Worm (Caenorhabditis elegans): ENCODE results near the gene M04D8.4.

The M04D8.4 gene

ce11 chrIII:9986827-9987429 lies 43.5 kb downstream of the M04D8.4 start, which contains the start of gene C05B5.12:
Gene C05B5.12, plus strand, starts transcription at chrIII:9987379.
- TF ChIP-seq tra-4 (tag; optimal IDR thresholded peaks at IDR 0.05) (no peak), aly-1 (tag; optimal IDR thresholded peaks at IDR 0.05) (no peak), B0310.2 (tag; optimal IDR thresholded peaks at IDR 0.05) (no peak), hmg-4 (GFP tag; optimal IDR thresholded peaks at IDR 0.05) (no peak), sea-1 (GFP tag; conservative IDR thresholded peaks at IDR 0.05) (no peak), tbx-37 (GFP tag; conservative IDR thresholded peaks at IDR 0.05) (no peak), F13C5.2 (tag; optimal IDR thresholded peaks at IDR 0.05) (no peak), ama-1 (optimal IDR thresholded peaks at IDR 0.05) (no peak), scrt-1 (GFP tag; IDR thresholded peaks at IDR 0.05) (no peak), flt-1 (GFP tag; IDR thresholded peaks at IDR 0.05) (no peak)

DNA sequence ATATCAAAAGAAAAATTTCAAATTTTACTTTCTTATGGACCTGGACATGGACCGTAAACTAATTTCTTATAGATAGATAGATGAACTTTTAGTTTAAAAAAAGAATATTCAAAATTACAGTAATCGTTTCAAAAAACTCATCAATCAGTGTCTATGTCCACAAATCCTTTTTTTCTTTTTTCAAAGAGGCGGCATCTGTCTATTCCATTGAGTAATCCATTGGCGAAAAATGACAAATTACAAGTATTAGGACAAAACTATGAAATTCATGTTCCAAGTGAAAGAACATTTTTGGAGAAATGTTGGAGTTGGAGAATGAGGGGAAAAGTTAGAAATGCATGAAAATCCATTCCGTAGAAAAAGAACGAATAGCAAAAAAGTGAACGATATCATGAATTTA lies 44.9 kb downstream of the M04D8.4 start:
- TF ChIP-seq pes-1 (GFP tag; IDR thresholded peaks at IDR 0.05): no peak
- TF ChIP-seq B0310.2 (tag; optimal IDR thresholded peaks at IDR 0.05): no peak
- no peak for TF ChIP-seq hnd-1 (tag; optimal IDR thresholded peaks at IDR 0.05)
- TF ChIP-seq hmbx-1 (tag; optimal IDR thresholded peaks at IDR 0.05): no peak
- TF ChIP-seq ceh-36 (tag; optimal IDR thresholded peaks at IDR 0.05): no peak
- no peak for TF ChIP-seq ceh-13 (GFP tag; optimal IDR thresholded peaks at IDR 0.05)
- TF ChIP-seq hmg-4 (GFP tag; optimal IDR thresholded peaks at IDR 0.05): no peak
- TF ChIP-seq F13C5.2 (tag; optimal IDR thresholded peaks at IDR 0.05): no peak

DNA sequence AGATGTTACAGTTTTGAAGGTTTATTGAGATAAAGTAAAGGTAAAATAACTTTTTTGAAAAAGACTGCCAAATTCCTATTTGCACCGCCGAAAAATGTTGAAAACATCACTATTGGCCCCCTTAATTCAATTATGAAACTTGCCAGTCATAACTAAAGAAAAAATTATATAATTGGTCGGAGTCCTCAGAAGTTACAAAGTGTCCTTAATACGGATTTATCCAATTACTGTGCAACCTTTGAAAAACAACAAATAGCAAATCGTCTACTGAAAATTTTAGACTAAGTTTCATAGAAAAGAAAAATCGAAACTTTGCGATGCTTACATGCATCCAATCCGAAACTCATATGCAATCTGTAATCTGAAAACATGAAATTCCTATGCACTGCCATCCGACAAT lies 45.8 kb downstream of the M04D8.4 start:
- TF ChIP-seq ceh-36 (tag; optimal IDR thresholded peaks at IDR 0.05): no peak
- TF ChIP-seq B0310.2 (tag; optimal IDR thresholded peaks at IDR 0.05): no peak
- no peak for TF ChIP-seq ama-1 (optimal IDR thresholded peaks at IDR 0.05)
- TF ChIP-seq sea-1 (GFP tag; conservative IDR thresholded peaks at IDR 0.05): no peak
- TF ChIP-seq scrt-1 (GFP tag; IDR thresholded peaks at IDR 0.05): no peak
- TF ChIP-seq F13C5.2 (tag; optimal IDR thresholded peaks at IDR 0.05): no peak

DNA sequence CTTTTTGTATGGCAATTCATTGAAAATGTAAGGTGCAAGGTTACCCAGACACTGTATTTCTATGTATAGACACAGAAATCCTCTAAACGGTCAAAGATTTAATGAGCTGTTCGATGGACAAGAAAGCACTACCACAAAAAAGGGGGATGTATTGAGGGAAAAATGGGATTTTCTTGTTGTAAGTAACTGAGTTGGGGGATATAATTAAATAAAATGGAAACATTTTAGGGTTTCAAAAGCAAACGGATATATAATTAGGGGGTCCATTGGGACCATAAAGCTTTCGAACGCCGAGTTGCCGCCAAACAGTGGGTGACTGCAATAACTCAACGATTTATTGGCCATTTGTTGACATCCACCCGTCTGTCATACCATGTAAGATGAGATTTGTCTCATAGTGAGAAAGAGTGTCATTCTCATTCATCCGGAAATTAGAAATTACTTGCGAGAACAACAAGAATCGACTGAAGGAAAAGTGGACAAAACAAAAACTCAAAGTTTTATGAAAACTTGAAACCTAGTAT lies 48.3 kb downstream of the M04D8.4 start:
- TF ChIP-seq scrt-1 (GFP tag; IDR thresholded peaks at IDR 0.05) (no peak), sea-1 (GFP tag; conservative IDR thresholded peaks at IDR 0.05) (no peak), ets-7 (tag; optimal IDR thresholded peaks at IDR 0.05) (no peak), ceh-13 (GFP tag; optimal IDR thresholded peaks at IDR 0.05) (no peak), ceh-36 (tag; optimal IDR thresholded peaks at IDR 0.05) (no peak), pes-1 (GFP tag; IDR thresholded peaks at IDR 0.05) (no peak), aly-1 (tag; optimal IDR thresholded peaks at IDR 0.05) (no peak), tbx-37 (GFP tag; conservative IDR thresholded peaks at IDR 0.05) (no peak), hnd-1 (tag; optimal IDR thresholded peaks at IDR 0.05) (no peak), tbx-11 (GFP tag; IDR thresholded peaks at IDR 0.05) (no peak), hmg-4 (GFP tag; optimal IDR thresholded peaks at IDR 0.05) (no peak)
